Worm (Caenorhabditis elegans) whole organism, young adult: Measurements from ENCODE around the gene egl-18.

Experiments used
- B0019.2 ChIP-seq: fragments of 200-800 bp; sonication (Bioruptor generic); conservative IDR thresholded peaks from 2 replicates; pipeline ENCODE4 v1.3.6; 2022; ENCODE audit warnings: missing genetic modification reagents, missing genetic modification characterization, missing compliant biosample characterization
- C06A6.2 ChIP-seq: fragments of 200-800 bp; sonication (Bioruptor generic); conservative IDR thresholded peaks from 2 replicates; pipeline ENCODE4 v1.3.6; 2022; ENCODE audit warnings: missing genetic modification characterization, missing compliant biosample characterization
- C17E4.6 ChIP-seq: fragments of 200-800 bp; sonication (Bioruptor generic); IDR thresholded peaks from 2 replicates; pipeline ENCODE4 v1.3.6; 2022; ENCODE audit warnings: missing genetic modification reagents, missing genetic modification characterization, missing compliant biosample characterization
- F39B2.1 ChIP-seq: fragments of 200-800 bp; sonication (Bioruptor generic); IDR thresholded peaks from 2 replicates; pipeline ENCODE4 v1.3.6; 2022; ENCODE audit warnings: missing genetic modification reagents, missing genetic modification characterization, missing compliant biosample characterization
- F49E8.2 ChIP-seq: sonication (generic microtip); optimal IDR thresholded peaks from 3 replicates; lab custom pipeline; 2017; ENCODE audit warnings: missing genetic modification characterization, mild to moderate bottlenecking, missing compliant biosample characterization, antibody characterized with exemption, moderate library complexity; ENCODE audit not compliant: insufficient read depth
- F57C9.4 ChIP-seq: sonication (generic microtip); optimal IDR thresholded peaks from 2 replicates; lab custom pipeline; 2017; ENCODE audit warnings: mild to moderate bottlenecking, missing genetic modification characterization, missing compliant biosample characterization
- Y67H2A.10 ChIP-seq: fragments of 200-800 bp; sonication (Bioruptor generic); conservative IDR thresholded peaks from 2 replicates; pipeline ENCODE4 v1.3.6; 2022; ENCODE audit warnings: missing genetic modification reagents, missing genetic modification characterization, missing compliant biosample characterization
- ama-1 ChIP-seq, 3 experiments: fragments of 150-350 bp in 1 of 3; sonication (generic microtip) in 2 of 3; optimal IDR thresholded peaks; 2 replicates each; lab custom pipeline; 2014 to 2018; ENCODE audit warnings: missing biosample characterization in 2 of 3, missing genetic modification characterization in 2 of 3, missing genetic modification reagents in 2 of 3
- bed-1 ChIP-seq: fragments of 200-800 bp; sonication (Bioruptor generic); IDR thresholded peaks from 2 replicates; pipeline ENCODE4 v1.3.6; 2022; ENCODE audit warnings: missing genetic modification reagents, missing genetic modification characterization, missing compliant biosample characterization
- ccch-3 ChIP-seq: fragments of 200-800 bp; sonication (Bioruptor generic); optimal IDR thresholded peaks from 2 replicates; lab custom pipeline; 2018; ENCODE audit warnings: mild to moderate bottlenecking, missing genetic modification characterization, missing compliant biosample characterization
- cebp-2 ChIP-seq: fragments of 200-800 bp; sonication (Bioruptor generic); IDR thresholded peaks from 2 replicates; pipeline ENCODE4 v1.3.6; 2022; ENCODE audit warnings: missing genetic modification characterization, missing compliant biosample characterization
- ceh-27 ChIP-seq: fragments of 200-800 bp; sonication (Bioruptor generic); optimal IDR thresholded peaks from 2 replicates; lab custom pipeline; 2018; ENCODE audit warnings: mild to moderate bottlenecking, missing genetic modification characterization, moderate library complexity, missing compliant biosample characterization
- dpff-1 ChIP-seq: sonication (generic microtip); optimal IDR thresholded peaks from 2 replicates; lab custom pipeline; 2017; ENCODE audit warnings: mild to moderate bottlenecking, missing genetic modification characterization, missing compliant biosample characterization
- ekl-4 ChIP-seq: fragments of 200-800 bp; sonication (Bioruptor generic); IDR thresholded peaks from 2 replicates; pipeline ENCODE4 v1.3.6; 2022; ENCODE audit warnings: missing genetic modification reagents, missing genetic modification characterization, missing compliant biosample characterization
- hrde-1 ChIP-seq: sonication (generic microtip); optimal IDR thresholded peaks from 2 replicates; lab custom pipeline; 2016; ENCODE audit warnings: missing genetic modification characterization, mild to moderate bottlenecking, missing compliant biosample characterization, moderate library complexity, missing genotype, missing genetic modification reagents, borderline replicate concordance
- hsf-1 ChIP-seq: fragments of 200-800 bp; sonication (Bioruptor generic); IDR thresholded peaks from 2 replicates; pipeline ENCODE4 v1.3.6; 2022; ENCODE audit warnings: missing genetic modification reagents, missing genetic modification characterization, missing compliant biosample characterization
- lag-1 ChIP-seq: fragments of 200-800 bp; sonication (Bioruptor generic); IDR thresholded peaks from 2 replicates; pipeline ENCODE4 v1.3.6; 2022; ENCODE audit warnings: missing genetic modification reagents, missing genetic modification characterization, missing compliant biosample characterization
- lin-26 ChIP-seq: fragments of 200-800 bp; sonication (Bioruptor generic); IDR thresholded peaks from 2 replicates; pipeline ENCODE4 v1.3.6; 2022; ENCODE audit warnings: missing genetic modification reagents, missing genetic modification characterization, missing compliant biosample characterization
- lin-40 ChIP-seq: sonication (generic microtip); optimal IDR thresholded peaks from 2 replicates; lab custom pipeline; 2016; ENCODE audit warnings: missing genetic modification characterization, mild to moderate bottlenecking, missing compliant biosample characterization, missing genotype, missing genetic modification reagents
- madf-3 ChIP-seq: fragments of 200-800 bp; sonication (Bioruptor generic); IDR thresholded peaks from 2 replicates; pipeline ENCODE4 v1.3.6; 2022; ENCODE audit warnings: missing genetic modification reagents, missing genetic modification characterization, missing compliant biosample characterization
- madf-8 ChIP-seq: fragments of 200-800 bp; sonication (Bioruptor generic); conservative IDR thresholded peaks from 2 replicates; pipeline ENCODE4 v1.3.6; 2022; ENCODE audit warnings: missing genetic modification reagents, missing genetic modification characterization, missing compliant biosample characterization
- mel-28 ChIP-seq: sonication (generic microtip); optimal IDR thresholded peaks from 2 replicates; lab custom pipeline; 2016; ENCODE audit warnings: borderline replicate concordance, mild to moderate bottlenecking, missing genetic modification characterization, missing compliant biosample characterization
- nhr-80 ChIP-seq: sonication (generic microtip); optimal IDR thresholded peaks from 2 replicates; lab custom pipeline; 2016; ENCODE audit warnings: missing genetic modification characterization, missing compliant biosample characterization
- rec-8 ChIP-seq, 2 experiments: sonication (generic microtip); optimal IDR thresholded peaks; 2 replicates each; lab custom pipeline; 2016; ENCODE audit warnings: mild to moderate bottlenecking in 2 of 2, missing genetic modification characterization in 2 of 2, missing genetic modification reagents in 2 of 2, missing genotype in 2 of 2, missing biosample characterization in 1 of 2, missing compliant biosample characterization in 1 of 2, moderate library complexity in 1 of 2
- rpc-1 ChIP-seq, 2 experiments: fragments of 150-350 bp in 1 of 2; sonication (generic microtip) in 1 of 2; optimal IDR thresholded peaks; 2 replicates each; lab custom pipeline; 2014 to 2018; ENCODE audit warnings: missing biosample characterization in 1 of 2, missing genetic modification characterization in 1 of 2, missing genetic modification reagents in 1 of 2, missing genotype in 1 of 2
- snpc-1.3 ChIP-seq: sonication (generic microtip); optimal IDR thresholded peaks from 2 replicates; lab custom pipeline; 2017; ENCODE audit warnings: missing genetic modification characterization, mild to moderate bottlenecking, missing compliant biosample characterization, antibody characterized with exemption, moderate library complexity, missing genotype, missing genetic modification reagents; ENCODE audit not compliant: insufficient read depth
- snpc-3.4 ChIP-seq: sonication (generic microtip); optimal IDR thresholded peaks from 2 replicates; lab custom pipeline; 2017; ENCODE audit warnings: missing genetic modification characterization, mild to moderate bottlenecking, missing compliant biosample characterization, antibody characterized with exemption, moderate library complexity, missing genotype, missing genetic modification reagents
- sptf-2 ChIP-seq: fragments of 200-800 bp; sonication (Bioruptor generic); optimal IDR thresholded peaks from 2 replicates; lab custom pipeline; 2018; ENCODE audit warnings: mild to moderate bottlenecking, missing genetic modification characterization, missing compliant biosample characterization
- tbp1 ChIP-seq: fragments of 200-800 bp; sonication (Bioruptor generic); optimal IDR thresholded peaks from 2 replicates; lab custom pipeline; 2018; ENCODE audit warnings: mild to moderate bottlenecking, missing genetic modification characterization, missing compliant biosample characterization
- tbx-9 ChIP-seq: sonication (generic microtip); optimal IDR thresholded peaks from 2 replicates; lab custom pipeline; 2016; ENCODE audit warnings: borderline replicate concordance, missing genetic modification characterization, inconsistent platforms, missing compliant biosample characterization
- unc-130 ChIP-seq: sonication (generic microtip); optimal IDR thresholded peaks from 2 replicates; lab custom pipeline; 2016; ENCODE audit warnings: missing genetic modification reagents, missing genetic modification characterization, missing compliant biosample characterization
- xnd-1 ChIP-seq: sonication (generic microtip); optimal IDR thresholded peaks from 2 replicates; lab custom pipeline; 2016; ENCODE audit warnings: missing genotype, missing genetic modification reagents, missing genetic modification characterization, missing compliant biosample characterization
- ztf-18 ChIP-seq: sonication (generic microtip); optimal IDR thresholded peaks from 2 replicates; lab custom pipeline; 2016; ENCODE audit warnings: missing genotype, mild to moderate bottlenecking, missing genetic modification characterization, missing compliant biosample characterization
- ztf-3 ChIP-seq: fragments of 200-800 bp; sonication (Bioruptor generic); optimal IDR thresholded peaks from 2 replicates; lab custom pipeline; 2018; ENCODE audit warnings: mild to moderate bottlenecking, missing genetic modification characterization, missing compliant biosample characterization

The egl-18 gene

ce11 chrIV:1924178-1924577, 22.1 kb downstream of the egl-18 start:
- TF ChIP-seq F39B2.1 (GFP tag; lab: Robert Waterston, UW) (no peak), ccch-3 (GFP tag; lab: Kevin White, UChicago) (no peak), ceh-27 (GFP tag; lab: Kevin White, UChicago) (no peak), mel-28 (tag; lab: Kevin White, UChicago) (no peak), dpff-1 (tag; lab: Kevin White, UChicago) (no peak), hsf-1 (no peak), ekl-4 (GFP tag; lab: Robert Waterston, UW) (no peak), sptf-2 (no peak), unc-130 (GFP tag; lab: Kevin White, UChicago) (no peak), snpc-1.3 (tag; lab: Kevin White, UChicago) (no peak), ztf-3 (GFP tag; lab: Kevin White, UChicago) (no peak), lin-40 (tag; lab: Kevin White, UChicago) (no peak), ama-1 (optimal IDR thresholded peaks at IDR 0.05; lab: Kevin White, UChicago) (no peak), ama-1 (GFP tag; optimal IDR thresholded peaks at IDR 0.05; lab: Kevin White, UChicago) (no peak), bed-1 (no peak), madf-3 (GFP tag; lab: Robert Waterston, UW) (no peak), tbx-9 (tag; lab: Kevin White, UChicago) (no peak), ztf-18 (tag; lab: Kevin White, UChicago) (no peak)

DNA sequence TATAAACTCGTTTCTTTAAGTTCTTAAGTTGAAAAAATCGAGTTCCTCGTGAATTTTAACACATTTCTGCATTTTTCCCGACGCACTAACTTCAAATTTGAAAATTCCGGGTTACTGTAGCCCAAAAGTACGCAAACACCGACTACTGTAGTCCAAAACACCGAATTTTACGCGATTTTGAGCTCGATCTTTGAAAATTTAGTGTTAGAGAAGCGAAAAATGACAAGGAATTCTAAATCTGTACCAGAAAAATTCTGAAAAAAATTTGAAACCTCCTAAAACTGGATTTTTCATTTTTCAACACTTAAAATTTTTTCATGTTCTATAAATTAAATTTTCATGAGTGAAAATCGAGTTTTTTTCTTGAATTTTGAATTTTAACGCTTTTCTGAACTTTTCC, 43.1 kb downstream of the egl-18 start:
- TF ChIP-seq snpc-3.4, result no peak
- TF ChIP-seq ceh-27 (GFP tag; lab: Kevin White, UChicago), result no peak
- TF ChIP-seq lag-1 (GFP tag; lab: Robert Waterston, UW), result no peak
- no peak for TF ChIP-seq xnd-1
- no peak for TF ChIP-seq F49E8.2 (tag; lab: Kevin White, UChicago)
- TF ChIP-seq madf-8, result no peak
- TF ChIP-seq C06A6.2 (GFP tag; lab: Robert Waterston, UW), result no peak
- no peak for TF ChIP-seq B0019.2 (GFP tag; lab: Robert Waterston, UW)
- TF ChIP-seq Y67H2A.10, result no peak
- no peak for TF ChIP-seq C17E4.6 (GFP tag; lab: Robert Waterston, UW)
- TF ChIP-seq, all 124 proteins: peak for 0

DNA sequence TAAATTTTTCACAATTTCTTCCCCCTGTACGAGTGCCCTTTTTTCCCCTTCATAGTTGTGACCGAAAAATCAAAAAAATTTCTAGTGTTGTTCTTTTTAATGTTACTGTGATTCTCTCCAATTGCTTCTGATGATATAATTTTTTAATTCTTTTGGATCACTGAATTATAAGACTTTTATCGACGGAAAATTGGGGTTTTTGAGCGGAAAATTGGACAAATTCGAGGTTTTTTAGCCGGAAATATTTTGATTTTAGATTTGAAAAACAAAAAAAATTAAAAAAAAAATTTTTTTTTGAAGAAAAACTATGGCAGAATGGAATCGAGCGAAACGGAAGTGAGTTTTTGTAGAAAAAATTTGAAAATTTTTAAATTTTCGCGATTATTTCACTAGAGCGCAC, 45.8 kb downstream of the egl-18 start, which contains the start of gene tsen-54:
Gene tsen-54, plus strand, starts transcription at position 301 of the 400 bp plus-strand sequence.
- no peak for TF ChIP-seq rpc-1 (optimal IDR thresholded peaks at IDR 0.05; lab: Kevin White, UChicago)
- no peak for TF ChIP-seq rpc-1 (tag; optimal IDR thresholded peaks at IDR 0.05; lab: Kevin White, UChicago)
- TF ChIP-seq lin-26, result no peak
- no peak for TF ChIP-seq rec-8 (tag; optimal IDR thresholded peaks at IDR 0.05; lab: Kevin White, UChicago)
- TF ChIP-seq F57C9.4 (tag; lab: Kevin White, UChicago), result no peak
- TF ChIP-seq snpc-3.4, result no peak
- TF ChIP-seq cebp-2 (GFP tag; lab: Robert Waterston, UW), result no peak
- TF ChIP-seq ztf-3 (GFP tag; lab: Kevin White, UChicago), result no peak
- TF ChIP-seq tbp1 (GFP tag; lab: Kevin White, UChicago), result no peak
- TF ChIP-seq hrde-1 (tag; lab: Kevin White, UChicago), result no peak
- TF ChIP-seq nhr-80, result no peak
- no peak for TF ChIP-seq F39B2.1 (GFP tag; lab: Robert Waterston, UW)
- TF ChIP-seq lin-40 (tag; lab: Kevin White, UChicago), result no peak
- no peak for TF ChIP-seq sptf-2
